Fruit fly (Drosophila melanogaster): ENCODE measurements around the gene Gale.

DNA sequence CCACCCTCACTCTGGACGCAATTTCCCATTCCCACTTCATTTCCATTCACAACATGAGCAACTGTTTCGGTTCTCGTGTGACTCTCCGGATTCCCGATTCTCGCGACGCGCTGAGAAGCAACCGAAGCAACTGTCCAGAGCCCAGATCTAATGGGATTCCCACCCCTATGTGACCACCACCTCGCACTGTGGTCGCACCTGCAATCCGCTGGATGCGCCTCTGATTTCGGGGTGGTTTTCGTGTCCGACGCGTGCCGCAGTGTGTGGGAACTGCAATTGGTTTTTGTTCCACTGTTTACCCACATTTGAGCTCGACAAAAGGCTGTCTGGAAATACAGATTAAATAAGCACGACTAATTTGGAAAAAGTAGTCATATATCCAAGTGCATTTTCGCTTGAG lies 27.5 kb downstream of the Gale start:
- TF ChIP-seq CTCF (optimal IDR thresholded peaks at IDR 0.05): no peak
- no peak for TF ChIP-seq CG8478 (optimal IDR thresholded peaks at IDR 0.05)
